Fruit fly (Drosophila melanogaster) whole organism, embryonic: Measurements from ENCODE around the gene CG8516.

Experiments used
- Abd-B ChIP-seq: fragments of 200-800 bp; sonication (Bioruptor generic); optimal IDR thresholded peaks from 2 replicates; lab custom pipeline; 2018; ENCODE audit warnings: missing biosample characterization, mild to moderate bottlenecking, missing genetic modification characterization, moderate library complexity
- Bteb2 ChIP-seq: fragments of 200-800 bp; sonication (Bioruptor generic); optimal IDR thresholded peaks from 2 replicates; lab custom pipeline; 2016; ENCODE audit warnings: missing biosample characterization, missing genetic modification characterization
- CG1024 ChIP-seq: fragments of 200-800 bp; sonication (Bioruptor generic); IDR thresholded peaks from 2 replicates; pipeline ENCODE4 v1.3.6; 2022; ENCODE audit warnings: missing biosample characterization, missing genetic modification characterization
- CG11093 ChIP-seq: fragments of 200-800 bp; sonication (Bioruptor generic); IDR thresholded peaks from 3 replicates; pipeline ENCODE4 v1.3.6; 2022; ENCODE audit warnings: missing biosample characterization, missing genetic modification characterization
- CG11247 ChIP-seq: fragments of 200-800 bp; sonication (Bioruptor generic); IDR thresholded peaks from 2 replicates; pipeline ENCODE4 v1.3.6; 2022; ENCODE audit warnings: missing biosample characterization, missing genetic modification characterization
- CG11560 ChIP-seq: fragments of 200-800 bp; sonication (Bioruptor generic); IDR thresholded peaks from 3 replicates; pipeline ENCODE4 v1.3.6; 2022; ENCODE audit warnings: missing biosample characterization, missing genetic modification characterization
- CG13894 ChIP-seq: fragments of 200-800 bp; sonication (Bioruptor generic); optimal IDR thresholded peaks from 3 replicates; lab custom pipeline; 2018; ENCODE audit warnings: missing biosample characterization, mild to moderate bottlenecking, missing genetic modification characterization, moderate library complexity
- CG14050 ChIP-seq: fragments of 200-800 bp; sonication (Bioruptor generic); IDR thresholded peaks from 3 replicates; pipeline ENCODE4 v1.3.6; 2022; ENCODE audit warnings: missing biosample characterization, missing genetic modification characterization
- CG15073 ChIP-seq: fragments of 200-800 bp; sonication (Bioruptor generic); optimal IDR thresholded peaks from 2 replicates; lab custom pipeline; 2016; ENCODE audit warnings: missing biosample characterization, missing genetic modification characterization
- CG15269 ChIP-seq: fragments of 200-800 bp; sonication (Bioruptor generic); optimal IDR thresholded peaks from 2 replicates; lab custom pipeline; 2018; ENCODE audit warnings: missing biosample characterization, mild to moderate bottlenecking, missing genetic modification characterization, moderate library complexity
- CG15601 ChIP-seq: fragments of 200-800 bp; sonication (Bioruptor generic); optimal IDR thresholded peaks from 3 replicates; lab custom pipeline; 2019; ENCODE audit warnings: missing biosample characterization, mild to moderate bottlenecking, missing genetic modification characterization, moderate library complexity
- CG17186 ChIP-seq: fragments of 200-800 bp; sonication (Bioruptor generic); optimal IDR thresholded peaks from 3 replicates; lab custom pipeline; 2017; ENCODE audit warnings: missing biosample characterization, missing genetic modification reagents, missing genetic modification characterization
- CG34376 ChIP-seq: fragments of 200-800 bp; sonication (Bioruptor generic); optimal IDR thresholded peaks from 2 replicates; lab custom pipeline; 2018; ENCODE audit warnings: missing biosample characterization, mild to moderate bottlenecking, missing genetic modification characterization
- CG3995 ChIP-seq: fragments of 200-800 bp; sonication (Bioruptor generic); optimal IDR thresholded peaks from 3 replicates; lab custom pipeline; 2016; ENCODE audit warnings: missing biosample characterization, missing genetic modification characterization
- CG4730 ChIP-seq: fragments of 200-800 bp; sonication (Bioruptor generic); IDR thresholded peaks from 2 replicates; pipeline ENCODE4 v1.3.6; 2022; ENCODE audit warnings: missing biosample characterization, missing genetic modification characterization
- CG4820 ChIP-seq: fragments of 200-800 bp; sonication (Bioruptor generic); optimal IDR thresholded peaks from 3 replicates; lab custom pipeline; 2016; ENCODE audit warnings: missing biosample characterization, missing genetic modification characterization
- CG6175 ChIP-seq: fragments of 200-800 bp; sonication (Bioruptor generic); IDR thresholded peaks from 3 replicates; pipeline ENCODE4 v1.3.6; 2022; ENCODE audit warnings: missing biosample characterization, missing genetic modification characterization
- CG6813 ChIP-seq: fragments of 200-800 bp; sonication (Bioruptor generic); optimal IDR thresholded peaks from 2 replicates; lab custom pipeline; 2017; ENCODE audit warnings: missing biosample characterization, missing genetic modification characterization, mild to moderate bottlenecking, moderate library complexity, missing genetic modification reagents
- CG7357 ChIP-seq: fragments of 200-800 bp; sonication (Bioruptor generic); IDR thresholded peaks from 3 replicates; pipeline ENCODE4 v1.3.6; 2022; ENCODE audit warnings: missing biosample characterization, missing genetic modification characterization
- CG7987 ChIP-seq: fragments of 200-800 bp; sonication (Bioruptor generic); optimal IDR thresholded peaks from 2 replicates; lab custom pipeline; 2018; ENCODE audit warnings: missing biosample characterization, mild to moderate bottlenecking, missing genetic modification characterization, moderate library complexity
- Dbx ChIP-seq: fragments of 200-800 bp; sonication (Bioruptor generic); IDR thresholded peaks from 3 replicates; pipeline ENCODE4 v1.3.6; 2022; ENCODE audit warnings: missing biosample characterization, missing genetic modification characterization
- Dip2 ChIP-seq: fragments of 200-800 bp; sonication (Bioruptor generic); IDR thresholded peaks from 2 replicates; pipeline ENCODE4 v1.3.6; 2022; ENCODE audit warnings: missing biosample characterization, missing genetic modification characterization
- E2f2 ChIP-seq: fragments of 200-800 bp; sonication (Bioruptor generic); IDR thresholded peaks from 2 replicates; pipeline ENCODE4 v1.3.6; 2022; ENCODE audit warnings: missing biosample characterization, missing genetic modification characterization
- Max ChIP-seq: fragments of 200-800 bp; sonication (Bioruptor generic); optimal IDR thresholded peaks from 2 replicates; lab custom pipeline; 2016; ENCODE audit warnings: missing biosample characterization, mild to moderate bottlenecking, missing genetic modification characterization
- NK7.1 ChIP-seq: fragments of 200-800 bp; sonication (Bioruptor generic); optimal IDR thresholded peaks from 3 replicates; lab custom pipeline; 2016; ENCODE audit warnings: missing biosample characterization, missing genetic modification characterization
- Neu2 ChIP-seq: fragments of 200-800 bp; sonication (Bioruptor generic); optimal IDR thresholded peaks from 3 replicates; lab custom pipeline; 2016; ENCODE audit warnings: missing biosample characterization, missing genetic modification characterization, borderline replicate concordance
- Pdp1 ChIP-seq, 2 experiments: fragments of 200-800 bp; sonication (Bioruptor generic); optimal IDR thresholded peaks; 3 replicates each; lab custom pipeline; 2016; ENCODE audit warnings: missing biosample characterization in 2 of 2, missing genetic modification characterization in 2 of 2, mild to moderate bottlenecking in 1 of 2, moderate library complexity in 1 of 2
- YL-1 ChIP-seq: fragments of 200-800 bp; sonication (Bioruptor generic); optimal IDR thresholded peaks from 3 replicates; lab custom pipeline; 2017; ENCODE audit warnings: missing biosample characterization, mild to moderate bottlenecking, missing genetic modification characterization
- az2 ChIP-seq: fragments of 200-800 bp; sonication (Bioruptor generic); optimal IDR thresholded peaks from 3 replicates; lab custom pipeline; 2016; ENCODE audit warnings: missing biosample characterization, missing genetic modification characterization
- bbx ChIP-seq: fragments of 200-800 bp; sonication (Bioruptor generic); IDR thresholded peaks from 2 replicates; pipeline ENCODE4 v1.3.6; 2022; ENCODE audit warnings: missing biosample characterization, missing genetic modification characterization; ENCODE audit not compliant: partially characterized antibody
- crc ChIP-seq: fragments of 200-800 bp; sonication (Bioruptor generic); optimal IDR thresholded peaks from 2 replicates; lab custom pipeline; 2016; ENCODE audit warnings: missing biosample characterization, missing genetic modification characterization
- dmrt11E ChIP-seq: fragments of 200-800 bp; sonication (Bioruptor generic); optimal IDR thresholded peaks from 3 replicates; lab custom pipeline; 2018; ENCODE audit warnings: missing biosample characterization, mild to moderate bottlenecking, missing genetic modification characterization, moderate library complexity
- fd3F ChIP-seq: fragments of 200-800 bp; sonication (Bioruptor generic); optimal IDR thresholded peaks from 2 replicates; lab custom pipeline; 2018; ENCODE audit warnings: missing biosample characterization, mild to moderate bottlenecking, missing genetic modification characterization, moderate library complexity
- fd64A ChIP-seq: fragments of 200-800 bp; sonication (Bioruptor generic); optimal IDR thresholded peaks from 3 replicates; lab custom pipeline; 2018; ENCODE audit warnings: missing biosample characterization, mild to moderate bottlenecking, missing genetic modification characterization
- gfzf ChIP-seq: fragments of 200-800 bp; sonication (Bioruptor generic); optimal IDR thresholded peaks from 2 replicates; lab custom pipeline; 2016; ENCODE audit warnings: missing biosample characterization, mild to moderate bottlenecking, missing genetic modification characterization, moderate library complexity
- hth ChIP-seq: fragments of >200 bp; optimal IDR thresholded peaks from 2 replicates; lab custom pipeline; 2017; ENCODE audit warnings: inconsistent platforms
- inv ChIP-seq: fragments of 200-800 bp; sonication (Bioruptor generic); IDR thresholded peaks from 2 replicates; pipeline ENCODE4 v1.3.6; 2022; ENCODE audit warnings: missing biosample characterization, missing genetic modification characterization; ENCODE audit not compliant: partially characterized antibody
- kah ChIP-seq: fragments of 200-800 bp; sonication (Bioruptor generic); optimal IDR thresholded peaks from 2 replicates; lab custom pipeline; 2018; ENCODE audit warnings: missing biosample characterization, mild to moderate bottlenecking, missing genetic modification characterization
- kay ChIP-seq: fragments of 200-800 bp; sonication (Bioruptor generic); optimal IDR thresholded peaks from 2 replicates; lab custom pipeline; 2016; ENCODE audit warnings: missing biosample characterization, missing genetic modification characterization
- nerfin-1 ChIP-seq: fragments of 200-800 bp; sonication (Bioruptor generic); optimal IDR thresholded peaks from 3 replicates; lab custom pipeline; 2019; ENCODE audit warnings: missing biosample characterization, mild to moderate bottlenecking, missing genetic modification characterization, moderate library complexity
- prd ChIP-seq, 3 experiments: fragments of >200 bp in 2 of 3; fragments of 200-800 bp in 1 of 3; sonication (Bioruptor generic) in 1 of 3; optimal IDR thresholded peaks in 2 of 3; IDR thresholded peaks in 1 of 3; 2 replicates in 2 of 3; 3 replicates in 1 of 3; pipeline versions ENCODE4 v1.3.6 to Lab custom; 2017 to 2022; ENCODE audit warnings: missing biosample characterization in 1 of 3, missing genetic modification characterization in 1 of 3
- sna ChIP-seq: fragments of 200-800 bp; sonication (Bioruptor generic); IDR thresholded peaks from 2 replicates; pipeline ENCODE4 v1.3.6; 2022; ENCODE audit warnings: missing biosample characterization, missing genetic modification characterization; ENCODE audit not compliant: partially characterized antibody
- sob ChIP-seq: fragments of 200-800 bp; sonication (Bioruptor generic); IDR thresholded peaks from 2 replicates; pipeline ENCODE4 v1.3.6; 2022; ENCODE audit warnings: missing biosample characterization, missing genetic modification characterization
- ssp ChIP-seq: fragments of 200-800 bp; sonication (Bioruptor generic); IDR thresholded peaks from 2 replicates; pipeline ENCODE4 v1.3.6; 2022; ENCODE audit warnings: missing biosample characterization, missing genetic modification characterization
- stc ChIP-seq: fragments of 200-800 bp; sonication (Bioruptor generic); IDR thresholded peaks from 2 replicates; pipeline ENCODE4 v1.3.6; 2022; ENCODE audit warnings: missing biosample characterization, missing genetic modification characterization
- stwl ChIP-seq: fragments of 200-800 bp; sonication (Bioruptor generic); optimal IDR thresholded peaks from 3 replicates; lab custom pipeline; 2018; ENCODE audit warnings: missing biosample characterization, mild to moderate bottlenecking, missing genetic modification characterization, moderate library complexity
- unpg ChIP-seq: fragments of 200-800 bp; sonication (Bioruptor generic); optimal IDR thresholded peaks from 3 replicates; lab custom pipeline; 2018; ENCODE audit warnings: missing biosample characterization, mild to moderate bottlenecking, missing genetic modification characterization, moderate library complexity
- wek ChIP-seq: fragments of 200-800 bp; sonication (Bioruptor generic); optimal IDR thresholded peaks from 3 replicates; lab custom pipeline; 2018; ENCODE audit warnings: missing biosample characterization, mild to moderate bottlenecking, missing genetic modification characterization, moderate library complexity

CG8516 gene

DNA sequence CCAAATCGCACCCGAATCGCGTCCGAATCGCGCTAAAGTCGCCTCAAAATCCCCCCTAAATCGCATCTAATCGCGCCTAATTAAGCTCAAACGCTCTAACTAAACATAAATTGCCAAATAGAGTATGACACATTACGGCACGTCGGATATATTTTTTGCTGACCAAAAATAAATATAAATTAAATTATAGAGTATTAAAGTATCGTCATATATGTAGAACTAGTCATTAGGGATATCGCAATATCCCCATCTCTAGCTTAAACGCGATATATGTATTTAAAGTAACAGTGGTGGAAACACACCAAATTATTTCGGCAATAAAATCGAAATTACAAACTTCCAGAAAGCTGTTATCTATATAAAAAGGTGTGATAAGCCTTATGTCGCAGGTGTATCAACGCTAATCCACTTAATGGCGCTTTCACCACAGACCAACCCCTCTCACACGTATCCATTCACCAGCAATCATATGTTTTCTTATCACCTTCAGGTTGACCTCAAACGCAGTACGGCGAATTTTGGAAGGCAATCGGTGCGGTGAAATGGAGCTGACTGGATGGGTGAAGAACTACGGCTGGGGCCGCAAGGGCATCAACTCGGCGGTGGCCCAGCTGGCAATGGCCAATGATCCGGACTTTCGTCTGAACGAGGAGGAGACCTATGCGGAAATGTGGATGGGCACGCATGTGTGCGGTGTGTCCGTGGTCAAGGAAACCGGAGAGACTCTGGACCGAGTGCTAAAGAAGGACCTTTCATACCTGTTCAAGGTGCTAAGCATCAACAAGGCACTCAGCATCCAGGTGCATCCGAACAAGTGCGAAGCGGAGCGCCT, 33.5 kb upstream of the CG8516 start, which contains the start of gene Mpi (continued):
- TF ChIP-seq E2f2 (GFP tag; lab: Robert Waterston, UW) (peak; percentile 46; the same call in 1 of the 2 replicates), inv (peak; percentile 44), prd (optimal IDR thresholded peaks at IDR 0.05; lab: Kevin White, UChicago) (no peak), prd (GFP tag; IDR thresholded peaks at IDR 0.05; lab: Robert Waterston, UW) (0 out of 3 replicates have a peak, but pooled peaks have one; percentile 15), CG15269 (tag; lab: Kevin White, UChicago) (no peak), Neu2 (GFP tag; lab: Kevin White, UChicago) (no peak), CG34376 (GFP tag; lab: Kevin White, UChicago) (peak; percentile 56), crc (no peak), kah (GFP tag; lab: Kevin White, UChicago) (no peak), wek (peak; percentile 12), stwl (tag; lab: Kevin White, UChicago) (peak; percentile 41), CG7357 (GFP tag; lab: Robert Waterston, UW) (peak; percentile 89), az2 (GFP tag; lab: Kevin White, UChicago) (peak; percentile 37), CG11247 (GFP tag; lab: Robert Waterston, UW) (0 out of 2 replicates have a peak, but pooled peaks have one; percentile 17), Abd-B (GFP tag; lab: Kevin White, UChicago) (no peak), stc (no peak), CG6813 (GFP tag; lab: Kevin White, UChicago) (no peak), hth (lab: Kevin White, UChicago) (no peak), CG17186 (GFP tag; lab: Kevin White, UChicago) (no peak), fd64A (GFP tag; lab: Kevin White, UChicago) (no peak), CG6175 (GFP tag; lab: Robert Waterston, UW) (no peak), Dip2 (no peak), CG1024 (GFP tag; lab: Robert Waterston, UW) (no peak), sna (GFP tag; lab: Robert Waterston, UW) (0 out of 2 replicates have a peak, but pooled peaks have one; percentile 50), Bteb2 (GFP tag; lab: Kevin White, UChicago) (no peak), CG11560 (tag; lab: Robert Waterston, UW) (no peak), CG11093 (GFP tag; lab: Robert Waterston, UW) (no peak), ssp (GFP tag; lab: Robert Waterston, UW) (peak; percentile 16; the same call in 1 of the 2 replicates), nerfin-1 (tag; lab: Kevin White, UChicago) (peak; percentile 8), CG13894 (tag; lab: Kevin White, UChicago) (no peak), CG14050 (GFP tag; lab: Robert Waterston, UW) (no peak), NK7.1 (no peak), CG15601 (no peak), CG3995 (GFP tag; lab: Kevin White, UChicago) (peak; percentile 82), kay (GFP tag; lab: Kevin White, UChicago) (no peak), YL-1 (GFP tag; lab: Kevin White, UChicago) (peak; percentile 88), sob (GFP tag; lab: Robert Waterston, UW) (no peak), dmrt11E (peak; percentile 49), Max (peak; percentile 70), bbx (GFP tag; lab: Robert Waterston, UW) (peak; percentile 56; the same call in 1 of the 2 replicates), CG4730 (GFP tag; lab: Robert Waterston, UW) (no peak), Dbx (GFP tag; lab: Robert Waterston, UW) (0 out of 3 replicates have a peak, but pooled peaks have one; percentile 3), CG7987 (GFP tag; lab: Kevin White, UChicago) (peak; percentile 22), CG4820 (GFP tag; lab: Kevin White, UChicago) (peak; percentile 7), gfzf (GFP tag; lab: Kevin White, UChicago) (peak; percentile 39), unpg (no peak), Pdp1 (GFP tag; optimal IDR thresholded peaks at IDR 0.05; lab: Kevin White, UChicago) (peak in 1 of 2 experiments; percentile 33), fd3F (GFP tag; lab: Kevin White, UChicago) (peak; percentile 2), CG15073 (GFP tag; lab: Kevin White, UChicago) (no peak)
